Fruit fly (Drosophila melanogaster) whole organism, embryonic: ENCODE data around the gene CG10214.

Experiments used
- Adf1 ChIP-seq: fragments of 200-800 bp; sonication (Bioruptor generic); IDR thresholded peaks from 2 replicates; pipeline ENCODE4 v1.3.6; 2022; ENCODE audit warnings: missing biosample characterization, missing genetic modification characterization
- Atf6 ChIP-seq: fragments of 200-800 bp; sonication (Bioruptor generic); IDR thresholded peaks from 2 replicates; pipeline ENCODE4 v1.3.6; 2022; ENCODE audit warnings: missing biosample characterization, missing genetic modification characterization
- B-H1 ChIP-seq: fragments of 200-800 bp; sonication (Bioruptor generic); IDR thresholded peaks from 3 replicates; pipeline ENCODE4 v1.3.6; 2022; ENCODE audit warnings: missing biosample characterization, missing genetic modification characterization
- B-H2 ChIP-seq: fragments of 200-800 bp; sonication (Bioruptor generic); optimal IDR thresholded peaks from 2 replicates; lab custom pipeline; 2018; ENCODE audit warnings: missing biosample characterization, mild to moderate bottlenecking, missing genetic modification characterization
- Blimp-1 ChIP-seq: fragments of 200-800 bp; sonication (Bioruptor generic); optimal IDR thresholded peaks from 3 replicates; lab custom pipeline; 2018; ENCODE audit warnings: missing biosample characterization, missing genetic modification characterization, mild to moderate bottlenecking, moderate library complexity, missing genetic modification reagents
- CG10267 ChIP-seq: fragments of 200-800 bp; sonication (Bioruptor generic); optimal IDR thresholded peaks from 2 replicates; lab custom pipeline; 2018; ENCODE audit warnings: missing biosample characterization, mild to moderate bottlenecking, missing genetic modification characterization, moderate library complexity
- CG10959 ChIP-seq: fragments of 200-800 bp; sonication (Bioruptor generic); IDR thresholded peaks from 2 replicates; pipeline ENCODE4 v1.3.6; 2022; ENCODE audit warnings: missing biosample characterization, missing genetic modification characterization
- CG12219 ChIP-seq: fragments of 200-800 bp; sonication (Bioruptor generic); optimal IDR thresholded peaks from 3 replicates; lab custom pipeline; 2018; ENCODE audit warnings: missing biosample characterization, mild to moderate bottlenecking, missing genetic modification characterization
- CG12659 ChIP-seq: fragments of 200-800 bp; sonication (Bioruptor generic); optimal IDR thresholded peaks from 3 replicates; lab custom pipeline; 2017; ENCODE audit warnings: mild to moderate bottlenecking, missing biosample characterization, missing genetic modification reagents, missing genetic modification characterization
- CG12769 ChIP-seq: fragments of 200-800 bp; sonication (Bioruptor generic); optimal IDR thresholded peaks from 2 replicates; lab custom pipeline; 2019; ENCODE audit warnings: missing biosample characterization, mild to moderate bottlenecking, missing genetic modification characterization, moderate library complexity
- CG13287 ChIP-seq: fragments of 200-800 bp; sonication (Bioruptor generic); IDR thresholded peaks from 2 replicates; pipeline ENCODE4 v1.3.6; 2022; ENCODE audit warnings: missing biosample characterization, missing genetic modification characterization; ENCODE audit not compliant: partially characterized antibody
- CG13424 ChIP-seq: fragments of 200-800 bp; sonication (Bioruptor generic); optimal IDR thresholded peaks from 2 replicates; lab custom pipeline; 2019; ENCODE audit warnings: missing biosample characterization, mild to moderate bottlenecking, missing genetic modification characterization, moderate library complexity
- CG13894 ChIP-seq: fragments of 200-800 bp; sonication (Bioruptor generic); optimal IDR thresholded peaks from 3 replicates; lab custom pipeline; 2018; ENCODE audit warnings: missing biosample characterization, mild to moderate bottlenecking, missing genetic modification characterization, moderate library complexity
- CG1529 ChIP-seq: fragments of 200-800 bp; sonication (Bioruptor generic); optimal IDR thresholded peaks from 3 replicates; lab custom pipeline; 2018; ENCODE audit warnings: missing biosample characterization, missing genetic modification characterization
- CG1603 ChIP-seq: fragments of 200-800 bp; sonication (Bioruptor generic); optimal IDR thresholded peaks from 2 replicates; lab custom pipeline; 2019; ENCODE audit warnings: missing biosample characterization, mild to moderate bottlenecking, missing genetic modification characterization, moderate library complexity
- CG2875 ChIP-seq: fragments of 200-800 bp; sonication (Bioruptor generic); optimal IDR thresholded peaks from 2 replicates; lab custom pipeline; 2017; ENCODE audit warnings: missing biosample characterization, mild to moderate bottlenecking, missing genetic modification characterization, missing genetic modification reagents
- CG2889 ChIP-seq: fragments of 200-800 bp; sonication (Bioruptor generic); IDR thresholded peaks from 3 replicates; pipeline ENCODE4 v1.3.6; 2022; ENCODE audit warnings: missing biosample characterization, missing genetic modification characterization
- CG31224 ChIP-seq: fragments of 200-800 bp; sonication (Bioruptor generic); IDR thresholded peaks from 2 replicates; pipeline ENCODE4 v1.3.6; 2022; ENCODE audit warnings: missing biosample characterization, missing genetic modification characterization
- CG34224 ChIP-seq: fragments of 200-800 bp; sonication (Bioruptor generic); IDR thresholded peaks from 3 replicates; pipeline ENCODE4 v1.3.6; 2022; ENCODE audit warnings: missing biosample characterization, missing genetic modification characterization; ENCODE audit not compliant: partially characterized antibody
- CG43689 ChIP-seq: fragments of 200-800 bp; sonication (Bioruptor generic); IDR thresholded peaks from 2 replicates; pipeline ENCODE4 v1.3.6; 2022; ENCODE audit warnings: missing biosample characterization, missing genetic modification characterization
- CG4404 ChIP-seq: fragments of 200-800 bp; sonication (Bioruptor generic); IDR thresholded peaks from 2 replicates; pipeline ENCODE4 v1.3.6; 2022; ENCODE audit warnings: missing biosample characterization, missing genetic modification characterization
- CG6689 ChIP-seq: fragments of 200-800 bp; sonication (Bioruptor generic); IDR thresholded peaks from 2 replicates; pipeline ENCODE4 v1.3.6; 2022; ENCODE audit warnings: missing biosample characterization, missing genetic modification characterization
- CG7372 ChIP-seq: fragments of 200-800 bp; sonication (Bioruptor generic); IDR thresholded peaks from 2 replicates; pipeline ENCODE4 v1.3.6; 2022; ENCODE audit warnings: missing biosample characterization, missing genetic modification characterization
- Dfd ChIP-seq, 2 experiments: fragments of >200 bp; optimal IDR thresholded peaks; 2 replicates each; lab custom pipeline; 2017; ENCODE audit warnings: missing biosample characterization in 2 of 2, missing genetic modification characterization in 2 of 2
- Meics ChIP-seq: fragments of 200-800 bp; sonication (Bioruptor generic); optimal IDR thresholded peaks from 2 replicates; lab custom pipeline; 2017; ENCODE audit warnings: missing biosample characterization, mild to moderate bottlenecking, missing genetic modification characterization
- NC2α ChIP-seq: fragments of 200-800 bp; sonication (Bioruptor generic); optimal IDR thresholded peaks from 2 replicates; lab custom pipeline; 2016; ENCODE audit warnings: missing biosample characterization, missing genetic modification characterization
- Opbp ChIP-seq: fragments of 200-800 bp; sonication (Bioruptor generic); IDR thresholded peaks from 3 replicates; pipeline ENCODE4 v1.3.6; 2022; ENCODE audit warnings: missing biosample characterization, missing genetic modification characterization; ENCODE audit not compliant: partially characterized antibody
- Scr ChIP-seq: fragments of 200-800 bp; sonication (Bioruptor generic); IDR thresholded peaks from 2 replicates; pipeline ENCODE4 v1.3.6; 2022; ENCODE audit warnings: missing biosample characterization, missing genetic modification characterization; ENCODE audit not compliant: partially characterized antibody
- Side ChIP-seq: fragments of 200-800 bp; sonication (Bioruptor generic); optimal IDR thresholded peaks from 2 replicates; lab custom pipeline; 2016; ENCODE audit warnings: missing biosample characterization, missing genetic modification characterization
- Sox102F ChIP-seq: fragments of 200-800 bp; sonication (Bioruptor generic); optimal IDR thresholded peaks from 2 replicates; lab custom pipeline; 2018; ENCODE audit warnings: missing biosample characterization, mild to moderate bottlenecking, missing genetic modification characterization, moderate library complexity
- Vsx1 ChIP-seq: fragments of 200-800 bp; sonication (Bioruptor generic); optimal IDR thresholded peaks from 2 replicates; lab custom pipeline; 2017; ENCODE audit warnings: missing biosample characterization, mild to moderate bottlenecking, missing genetic modification characterization, missing genetic modification reagents
- bab2 ChIP-seq: fragments of 200-800 bp; sonication (Bioruptor generic); optimal IDR thresholded peaks from 2 replicates; lab custom pipeline; 2016; ENCODE audit warnings: missing biosample characterization, missing genetic modification characterization
- btn ChIP-seq: fragments of 200-800 bp; sonication (Bioruptor generic); optimal IDR thresholded peaks from 2 replicates; lab custom pipeline; 2016; ENCODE audit warnings: missing biosample characterization, missing genetic modification characterization
- danr ChIP-seq: fragments of 200-800 bp; sonication (Bioruptor generic); IDR thresholded peaks from 2 replicates; pipeline ENCODE4 v1.3.6; 2022; ENCODE audit warnings: missing biosample characterization, missing genetic modification characterization
- fd102C ChIP-seq: fragments of 200-800 bp; sonication (Bioruptor generic); optimal IDR thresholded peaks from 2 replicates; lab custom pipeline; 2018; ENCODE audit warnings: missing biosample characterization, mild to moderate bottlenecking, missing genetic modification characterization, moderate library complexity
- gsb ChIP-seq: fragments of 200-800 bp; sonication (Bioruptor generic); IDR thresholded peaks from 2 replicates; pipeline ENCODE4 v1.3.6; 2022; ENCODE audit warnings: missing biosample characterization, missing genetic modification characterization
- hb ChIP-seq: fragments of 200-800 bp; sonication (Bioruptor generic); IDR thresholded peaks from 3 replicates; pipeline ENCODE4 v1.3.6; 2022; ENCODE audit warnings: missing biosample characterization, missing genetic modification characterization; ENCODE audit not compliant: partially characterized antibody
- her ChIP-seq: fragments of 200-800 bp; sonication (Bioruptor generic); optimal IDR thresholded peaks from 2 replicates; lab custom pipeline; 2016; ENCODE audit warnings: missing biosample characterization, missing genetic modification characterization
- hkb ChIP-seq, 2 experiments: fragments of 200-800 bp in 1 of 2; fragments of >200 bp in 1 of 2; sonication (Bioruptor generic) in 1 of 2; IDR thresholded peaks in 1 of 2; optimal IDR thresholded peaks in 1 of 2; 2 replicates each; pipeline versions ENCODE4 v1.3.6 to Lab custom; 2017 to 2022; ENCODE audit warnings: missing biosample characterization in 1 of 2, missing genetic modification characterization in 1 of 2
- lmd ChIP-seq: fragments of 200-800 bp; sonication (Bioruptor generic); IDR thresholded peaks from 2 replicates; pipeline ENCODE4 v1.3.6; 2022; ENCODE audit warnings: missing biosample characterization, missing genetic modification characterization
- oc ChIP-seq: fragments of 200-800 bp; sonication (Bioruptor generic); optimal IDR thresholded peaks from 2 replicates; lab custom pipeline; 2018; ENCODE audit warnings: missing biosample characterization, mild to moderate bottlenecking, missing genetic modification characterization, moderate library complexity
- pan ChIP-seq, 4 experiments: fragments of >200 bp in 3 of 4; fragments of 200-800 bp in 1 of 4; sonication (Bioruptor generic) in 1 of 4; optimal IDR thresholded peaks in 3 of 4; IDR thresholded peaks in 1 of 4; 2 replicates each; pipeline versions ENCODE4 v1.3.6 to Lab custom; 2017 to 2022; ENCODE audit warnings: missing biosample characterization in 2 of 4, missing genetic modification characterization in 2 of 4, mixed read lengths in 1 of 4
- peb ChIP-seq: fragments of 200-800 bp; sonication (Bioruptor generic); IDR thresholded peaks from 2 replicates; pipeline ENCODE4 v1.3.6; 2022; ENCODE audit warnings: missing biosample characterization, missing genetic modification characterization
- sim ChIP-seq: fragments of 200-800 bp; sonication (Bioruptor generic); IDR thresholded peaks from 2 replicates; pipeline ENCODE4 v1.3.6; 2022; ENCODE audit warnings: missing biosample characterization, missing genetic modification characterization
- sug ChIP-seq: fragments of 200-800 bp; optimal IDR thresholded peaks from 2 replicates; lab custom pipeline; 2019; ENCODE audit warnings: missing biosample characterization, mild to moderate bottlenecking, missing genetic modification characterization, moderate library complexity
- tgo ChIP-seq: fragments of 200-800 bp; sonication (Bioruptor generic); IDR thresholded peaks from 3 replicates; pipeline ENCODE4 v1.3.6; 2022; ENCODE audit warnings: missing biosample characterization, missing genetic modification characterization
- wek ChIP-seq: fragments of 200-800 bp; sonication (Bioruptor generic); optimal IDR thresholded peaks from 3 replicates; lab custom pipeline; 2018; ENCODE audit warnings: missing biosample characterization, mild to moderate bottlenecking, missing genetic modification characterization, moderate library complexity
- wor ChIP-seq: fragments of 200-800 bp; sonication (Bioruptor generic); IDR thresholded peaks from 2 replicates; pipeline ENCODE4 v1.3.6; 2022; ENCODE audit warnings: missing biosample characterization, missing genetic modification characterization

Gene CG10214

DNA sequence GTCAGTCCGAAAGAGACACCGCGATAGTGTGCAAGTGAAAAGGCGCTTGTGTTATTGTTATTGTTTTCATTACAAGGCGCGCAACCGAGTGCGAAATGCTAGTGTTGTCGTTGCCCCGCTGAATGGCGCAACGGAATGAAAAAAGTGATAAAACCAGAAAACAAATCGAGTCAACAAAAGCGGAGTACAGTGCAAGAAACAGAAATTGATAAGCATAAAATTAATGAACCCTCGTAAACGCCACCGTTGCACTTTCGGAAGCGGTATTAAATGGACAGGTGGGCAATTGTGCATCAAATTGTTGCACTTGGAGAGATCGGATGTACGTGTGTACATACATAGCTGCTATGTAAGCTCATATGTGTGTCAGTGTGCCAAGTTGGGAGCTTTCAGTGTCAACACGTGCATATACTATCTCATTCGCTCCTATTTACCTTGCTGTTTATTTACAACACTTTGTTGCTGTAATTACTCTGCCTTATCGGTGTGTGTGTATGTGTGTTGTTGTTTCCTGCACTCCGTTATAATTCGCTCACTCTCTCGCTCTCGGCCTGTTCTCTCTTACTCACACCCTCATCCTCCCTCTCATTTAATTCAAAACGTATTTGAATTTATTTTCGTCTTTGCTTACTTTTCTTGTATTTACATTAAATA, 43.8 kb downstream of the CG10214 start (continued):
- no peak for TF ChIP-seq oc (tag; lab: Kevin White, UChicago)
- peak; percentile 68 for TF ChIP-seq CG2875 (GFP tag; lab: Kevin White, UChicago)
- TF ChIP-seq pan (optimal IDR thresholded peaks at IDR 0.05; lab: Kevin White, UChicago): no peak
- peak in 1 of 2 experiments; percentile 79 for TF ChIP-seq pan (GFP tag; optimal IDR thresholded peaks at IDR 0.05 in 1 of 2, IDR thresholded peaks at IDR 0.05 in 1 of 2)
- peak; percentile 14 for TF ChIP-seq CG12219 (GFP tag; lab: Kevin White, UChicago)
- TF ChIP-seq CG10959 (GFP tag; lab: Robert Waterston, UW): peak; percentile 16; the same call in 1 of the 2 replicates
- no peak for TF ChIP-seq CG7372 (GFP tag; lab: Robert Waterston, UW)
- TF ChIP-seq peb (GFP tag; lab: Robert Waterston, UW): no peak
- no peak for TF ChIP-seq CG6689 (GFP tag; lab: Robert Waterston, UW)
- peak; percentile 52 for TF ChIP-seq Vsx1 (GFP tag; lab: Kevin White, UChicago)
- TF ChIP-seq B-H1 (GFP tag; lab: Robert Waterston, UW): no peak
- TF ChIP-seq Blimp-1 (GFP tag; lab: Kevin White, UChicago): peak; percentile 75
- no peak for TF ChIP-seq CG13287 (GFP tag; lab: Robert Waterston, UW)
- TF ChIP-seq Scr (GFP tag; lab: Robert Waterston, UW): no peak
- peak; percentile 59; the same call in 1 of the 2 replicates for TF ChIP-seq gsb (GFP tag; lab: Robert Waterston, UW)
- TF ChIP-seq Side (GFP tag; lab: Kevin White, UChicago): peak; percentile 49
- TF ChIP-seq sug (tag; lab: Kevin White, UChicago): peak; percentile 17
- no peak for TF ChIP-seq btn (GFP tag; lab: Kevin White, UChicago)
- TF ChIP-seq sim (GFP tag; lab: Robert Waterston, UW): peak; percentile 72
- TF ChIP-seq fd102C: no peak
- TF ChIP-seq CG4404: no peak
- no peak for TF ChIP-seq B-H2
- TF ChIP-seq tgo (GFP tag; lab: Robert Waterston, UW): peak; percentile 50; the same call in 2 of the 3 replicates
- no peak for TF ChIP-seq danr (GFP tag; lab: Robert Waterston, UW)
- peak; percentile 39 for TF ChIP-seq CG1529
- 0 out of 2 replicates have a peak, but pooled peaks have one; percentile 25 for TF ChIP-seq CG31224 (GFP tag; lab: Robert Waterston, UW)
- peak; percentile 42 for TF ChIP-seq bab2 (GFP tag; lab: Kevin White, UChicago)
- TF ChIP-seq Sox102F (GFP tag; lab: Kevin White, UChicago): peak; percentile 24
- TF ChIP-seq CG12769 (tag; lab: Kevin White, UChicago): no peak
- peak; percentile 27 for TF ChIP-seq CG13424 (tag; lab: Kevin White, UChicago)
- TF ChIP-seq wek (GFP tag; lab: Kevin White, UChicago): peak; percentile 83
- TF ChIP-seq NC2α (GFP tag; lab: Kevin White, UChicago): no peak
- TF ChIP-seq wor (GFP tag; lab: Robert Waterston, UW): no peak
- TF ChIP-seq CG34224: no peak
- peak; percentile 52; the same call in 1 of the 2 replicates for TF ChIP-seq Atf6 (GFP tag; lab: Robert Waterston, UW)
- peak; percentile 11 for TF ChIP-seq CG10267 (tag; lab: Kevin White, UChicago)
- TF ChIP-seq CG2889 (GFP tag; lab: Robert Waterston, UW): no peak
- no peak for TF ChIP-seq hkb (optimal IDR thresholded peaks at IDR 0.05; lab: Kevin White, UChicago)
- peak; percentile 89 for TF ChIP-seq hkb (GFP tag; IDR thresholded peaks at IDR 0.05; lab: Robert Waterston, UW)
- TF ChIP-seq CG43689 (GFP tag; lab: Robert Waterston, UW): no peak
- no peak for TF ChIP-seq Opbp
- peak; percentile 42 for TF ChIP-seq CG1603 (tag; lab: Kevin White, UChicago)
- TF ChIP-seq her: peak; percentile 27
- TF ChIP-seq Dfd (GFP tag; optimal IDR thresholded peaks at IDR 0.05; lab: Kevin White, UChicago): no peak
- TF ChIP-seq hb (GFP tag; lab: Robert Waterston, UW): no peak
- TF ChIP-seq Adf1 (GFP tag; lab: Robert Waterston, UW): no peak
- TF ChIP-seq Meics: peak; percentile 68
- no peak for TF ChIP-seq CG12659
- TF ChIP-seq CG13894 (tag; lab: Kevin White, UChicago): no peak
- peak; percentile 30; the same call in 1 of the 2 replicates for TF ChIP-seq lmd (GFP tag; lab: Robert Waterston, UW)
